Fruit fly (Drosophila melanogaster): Measurements from ENCODE around the gene RnpS1.
A peak's percentile ranks its signal among the peaks of the same experiment; 100 is the strongest.

RnpS1 gene

dm6 chr3R:9573812-9574587, 22.2 kb downstream of the RnpS1 start, which contains the start of gene CG9399 (continued):
- peak; percentile 96 for TF ChIP-seq CG15601 (tag; optimal IDR thresholded peaks at IDR 0.05)
- TF ChIP-seq HLH3B (GFP tag; IDR thresholded peaks at IDR 0.05) = peak; percentile 98
- peak; percentile 99 for TF ChIP-seq Med (GFP tag)
- peak; percentile 95 for TF ChIP-seq zen (tag; optimal IDR thresholded peaks at IDR 0.05)
- TF ChIP-seq CG2889 (GFP tag; IDR thresholded peaks at IDR 0.05) = peak; percentile 97
- peak; percentile 86 for TF ChIP-seq schlank (tag; optimal IDR thresholded peaks at IDR 0.05)
- TF ChIP-seq pan (optimal IDR thresholded peaks at IDR 0.05) = no peak
- peak in 1 of 2 experiments; percentile 99 for TF ChIP-seq pan (GFP tag; optimal IDR thresholded peaks at IDR 0.05 in 1 of 2, IDR thresholded peaks at IDR 0.05 in 1 of 2)
- TF ChIP-seq run (tag; optimal IDR thresholded peaks at IDR 0.05) = peak; percentile 94
- peak; percentile 96 for TF ChIP-seq CG11093 (GFP tag; IDR thresholded peaks at IDR 0.05)
- peak; percentile 96 for TF ChIP-seq CG11695 (GFP tag; IDR thresholded peaks at IDR 0.05)
- peak; percentile 91 for TF ChIP-seq CG2116 (GFP tag; optimal IDR thresholded peaks at IDR 0.05)
- no peak for TF ChIP-seq usp (GFP tag; optimal IDR thresholded peaks at IDR 0.05)
- TF ChIP-seq jumu (GFP tag; optimal IDR thresholded peaks at IDR 0.05) = peak; percentile 91
- TF ChIP-seq slp2 (GFP tag; optimal IDR thresholded peaks at IDR 0.05) = peak; percentile 90
- peak; percentile 99 for TF ChIP-seq CG31441 (GFP tag; IDR thresholded peaks at IDR 0.05)
- peak; percentile 98 for TF ChIP-seq CG5953 (GFP tag; IDR thresholded peaks at IDR 0.05)
- peak; percentile 95 for TF ChIP-seq cas (GFP tag; IDR thresholded peaks at IDR 0.05)
- peak; percentile 92 for TF ChIP-seq CG7987 (GFP tag; optimal IDR thresholded peaks at IDR 0.05)
- TF ChIP-seq gfzf (GFP tag; optimal IDR thresholded peaks at IDR 0.05) = peak; percentile 30
- TF ChIP-seq CG13894 (tag; optimal IDR thresholded peaks at IDR 0.05) = peak; percentile 91
- TF ChIP-seq CG31388 (GFP tag; optimal IDR thresholded peaks at IDR 0.05) = peak; percentile 91
- TF ChIP-seq ash1 (GFP tag; optimal IDR thresholded peaks at IDR 0.05) = peak; percentile 84
- peak; percentile 86 for TF ChIP-seq da (GFP tag; optimal IDR thresholded peaks at IDR 0.05)
- TF ChIP-seq Scr (GFP tag; IDR thresholded peaks at IDR 0.05; ENCODE audit: partially characterized antibody) = peak; percentile 49
- peak; percentile 95 for TF ChIP-seq CG18476 (GFP tag; optimal IDR thresholded peaks at IDR 0.05)
- peak; percentile 87 for TF ChIP-seq CHES-1-like (GFP tag; optimal IDR thresholded peaks at IDR 0.05)
- TF ChIP-seq CG13424 (tag; optimal IDR thresholded peaks at IDR 0.05) = peak; percentile 97
- TF ChIP-seq CG3065 (GFP tag; optimal IDR thresholded peaks at IDR 0.05) = peak; percentile 94

dm6 chr3R:9577382-9578137, 25.7 kb downstream of the RnpS1 start, which contains the start of the genes Kap-alpha3 and Son:
Gene Kap-alpha3 (minus strand): TSS chr3R:9577733.
Gene Son (plus strand): TSS chr3R:9578042.
- TF ChIP-seq dmrt99B (tag; optimal IDR thresholded peaks at IDR 0.05) (peak; percentile 85), Rfx (GFP tag; IDR thresholded peaks at IDR 0.05) (peak; percentile 93), zf30C (GFP tag; optimal IDR thresholded peaks at IDR 0.05) (peak; percentile 48), CG33213 (GFP tag; optimal IDR thresholded peaks at IDR 0.05) (peak; percentile 96), CG9437 (GFP tag; optimal IDR thresholded peaks at IDR 0.05) (peak; percentile 97), peb (GFP tag; IDR thresholded peaks at IDR 0.05) (peak; percentile 67; the same call in 1 of the 2 replicates), H2.0 (GFP tag; IDR thresholded peaks at IDR 0.05) (peak; percentile 84), cato (GFP tag; optimal IDR thresholded peaks at IDR 0.05; ENCODE audit: borderline replicate concordance) (peak; percentile 90), CG10267 (tag; optimal IDR thresholded peaks at IDR 0.05) (peak; percentile 91), prd (optimal IDR thresholded peaks at IDR 0.05) (no peak), prd (GFP tag; IDR thresholded peaks at IDR 0.05) (peak; percentile 89), CG17912 (GFP tag; optimal IDR thresholded peaks at IDR 0.05) (peak; percentile 98), CG3065 (GFP tag; optimal IDR thresholded peaks at IDR 0.05) (peak; percentile 83), gcm2 (GFP tag; optimal IDR thresholded peaks at IDR 0.05) (peak; percentile 86), psq (GFP tag; optimal IDR thresholded peaks at IDR 0.05) (peak; percentile 79), nerfin-1 (tag; optimal IDR thresholded peaks at IDR 0.05) (peak; percentile 90), dimm (GFP tag; IDR thresholded peaks at IDR 0.05) (peak; percentile 64; the same call in 1 of the 2 replicates), Opbp (GFP tag; IDR thresholded peaks at IDR 0.05; ENCODE audit: partially characterized antibody) (peak; percentile 99), CG31388 (GFP tag; optimal IDR thresholded peaks at IDR 0.05) (peak; percentile 75), abd-A (tag; optimal IDR thresholded peaks at IDR 0.05) (no peak), CG8089 (GFP tag; optimal IDR thresholded peaks at IDR 0.05) (peak; percentile 93), ci (GFP tag; IDR thresholded peaks at IDR 0.05) (peak; percentile 95)
